Worm (Caenorhabditis elegans): ENCODE data around the gene Y43C5B.2.

Y43C5B.2 gene

DNA sequence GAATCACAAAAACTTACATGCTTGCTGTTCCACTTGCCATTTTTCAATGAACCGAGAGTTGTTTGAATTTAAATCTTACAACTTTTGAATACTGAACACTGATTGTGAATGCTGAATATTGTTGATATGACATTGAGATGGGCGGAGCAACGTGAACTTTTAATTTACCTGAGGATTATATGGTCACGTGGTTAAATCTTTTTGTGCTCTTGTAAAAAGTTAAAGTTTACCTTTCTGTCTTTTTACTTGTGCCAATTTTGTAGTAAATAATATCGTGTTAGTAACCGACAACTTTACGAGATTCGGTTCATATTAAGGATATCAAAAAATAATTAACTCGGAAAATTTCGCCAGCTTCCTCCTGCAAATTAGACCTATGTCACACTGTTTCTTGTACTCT is at the start of gene Y43C5B.2:
Gene Y43C5B.2, minus strand, starts transcription at position 101 of the 400 bp plus-strand sequence.
- TF ChIP-seq unc-62 (GFP tag; optimal IDR thresholded peaks at IDR 0.05): no peak

DNA sequence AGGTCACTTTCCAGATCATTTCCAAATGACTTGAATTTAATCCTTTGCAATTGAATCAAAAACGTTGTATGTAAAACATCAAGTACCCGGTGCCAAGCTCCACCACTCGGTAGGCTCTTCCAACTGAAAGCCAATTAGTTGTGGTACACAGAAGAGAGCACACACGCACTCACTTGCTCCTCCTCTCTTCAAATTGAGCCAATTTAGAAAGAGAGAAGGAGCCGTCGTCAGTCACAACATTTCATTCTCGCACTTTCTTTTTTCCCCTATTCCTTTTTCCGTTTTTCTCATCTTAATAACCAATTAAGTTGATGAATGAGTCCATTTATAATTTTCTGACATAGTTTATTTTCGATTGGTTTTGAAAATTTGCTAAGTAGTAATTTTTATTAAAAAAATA is 46.1 kb upstream of the Y43C5B.2 start:
- no peak for TF ChIP-seq unc-62 (GFP tag; optimal IDR thresholded peaks at IDR 0.05)

DNA sequence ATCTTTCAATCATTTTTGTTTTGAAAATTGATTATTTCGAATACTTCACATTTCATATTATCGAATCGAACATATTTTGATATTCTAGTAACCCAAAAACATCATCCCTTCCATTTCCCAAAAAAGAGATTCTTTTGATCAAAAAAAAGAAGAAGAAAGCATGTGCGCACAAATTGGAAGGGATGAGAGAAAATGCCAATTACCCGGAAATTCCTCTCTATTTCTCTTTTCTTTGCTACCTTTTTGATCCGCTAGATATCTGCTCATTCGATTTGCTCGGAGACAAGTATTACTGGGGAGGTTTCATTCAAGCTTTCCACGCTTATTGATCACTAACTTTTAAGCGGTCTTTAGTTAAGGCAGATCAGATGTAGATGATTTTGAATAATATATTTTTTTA is 44.7 kb upstream of the Y43C5B.2 start:
- TF ChIP-seq unc-62 (GFP tag; optimal IDR thresholded peaks at IDR 0.05): no peak

DNA sequence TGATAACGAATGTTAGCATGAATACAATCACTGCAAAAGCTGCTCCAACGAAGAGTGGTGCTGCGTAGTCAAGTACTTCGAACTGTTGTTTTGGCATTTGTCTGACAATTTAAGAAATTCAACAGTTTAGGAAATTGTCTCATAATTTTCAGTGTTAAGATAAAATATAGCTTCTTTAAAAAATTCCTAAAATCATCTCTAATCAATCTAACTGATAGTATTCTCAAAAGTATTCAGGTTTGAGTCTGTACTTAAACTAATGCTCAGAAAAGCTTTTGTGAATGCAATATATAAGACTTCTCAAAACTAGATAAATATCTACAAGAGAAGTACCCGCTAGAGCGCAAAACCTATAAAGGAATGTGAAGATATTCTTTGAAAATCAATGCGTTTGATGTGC is 42.7 kb upstream of the Y43C5B.2 start, which contains the start of gene R10H10.4:
Gene R10H10.4, minus strand, starts transcription at position 101 of the 400 bp plus-strand sequence.
- TF ChIP-seq unc-62 (GFP tag; optimal IDR thresholded peaks at IDR 0.05): no peak

DNA sequence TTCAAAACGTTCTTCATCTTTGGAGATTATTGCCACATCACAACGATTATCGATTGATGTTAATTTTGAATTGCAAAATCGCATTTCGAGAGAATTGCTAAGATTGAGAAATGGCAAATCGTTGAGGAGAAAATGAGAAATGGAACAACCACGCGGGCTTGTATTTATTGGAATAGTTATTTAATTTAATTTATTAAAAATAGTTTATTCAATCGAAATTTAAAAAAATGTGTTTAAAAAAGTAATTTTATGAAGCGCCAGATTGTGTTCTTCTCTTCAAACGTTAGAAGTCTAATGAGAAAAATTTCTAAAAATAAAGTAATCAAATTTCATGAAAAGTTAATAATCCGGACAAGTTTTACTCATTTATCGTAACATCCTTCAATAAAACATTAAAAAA is 39.7 kb upstream of the Y43C5B.2 start, which contains the start of gene spe-26:
Gene spe-26, minus strand, starts transcription at position 101 of the 400 bp plus-strand sequence.
- TF ChIP-seq unc-62 (GFP tag; optimal IDR thresholded peaks at IDR 0.05): no peak

DNA sequence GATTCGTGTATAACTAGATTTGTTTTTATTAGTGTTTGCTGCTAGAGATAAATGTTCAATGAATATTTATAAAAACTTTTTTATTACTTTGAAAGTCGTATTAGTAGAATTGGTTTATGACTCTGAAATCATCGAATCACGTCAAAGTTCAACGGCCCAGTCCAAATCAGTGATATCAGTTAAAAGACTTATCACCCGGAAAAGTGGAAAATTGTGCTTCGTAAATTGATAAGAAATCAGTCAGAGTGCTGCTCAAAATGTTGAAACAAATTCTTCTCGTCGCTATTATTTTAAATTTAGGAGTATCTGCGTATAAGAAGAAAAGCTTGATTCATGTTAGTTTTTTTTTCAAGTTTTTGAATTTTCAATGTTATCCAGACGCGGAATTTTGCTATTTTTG is 36.1 kb upstream of the Y43C5B.2 start, which contains the start of gene R10H10.3:
Gene R10H10.3, plus strand, starts transcription at position 243 of the 400 bp plus-strand sequence.
- TF ChIP-seq unc-62 (GFP tag; optimal IDR thresholded peaks at IDR 0.05): no peak

DNA sequence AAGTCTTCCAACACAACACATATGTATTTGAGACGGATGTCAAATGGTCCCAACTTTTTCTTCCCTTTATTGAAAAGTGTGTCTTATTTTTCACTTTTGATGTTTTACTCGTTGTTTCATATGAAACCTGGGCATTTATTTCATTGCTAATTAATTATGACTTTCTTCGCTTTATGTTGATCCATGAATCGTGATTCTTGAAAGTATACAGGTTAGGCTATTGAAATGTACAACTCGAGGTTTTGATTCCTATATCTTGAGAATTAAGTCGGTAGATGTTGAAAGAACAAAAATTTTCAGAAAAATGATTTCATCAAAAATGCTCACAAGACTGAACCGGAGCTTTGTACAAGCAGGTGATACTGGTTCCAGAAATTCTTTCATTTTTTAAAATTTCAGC is 35.0 kb upstream of the Y43C5B.2 start, which contains the start of gene nfu-1:
Gene nfu-1, plus strand, starts transcription at position 301 of the 400 bp plus-strand sequence.
- TF ChIP-seq unc-62 (GFP tag; optimal IDR thresholded peaks at IDR 0.05): no peak

DNA sequence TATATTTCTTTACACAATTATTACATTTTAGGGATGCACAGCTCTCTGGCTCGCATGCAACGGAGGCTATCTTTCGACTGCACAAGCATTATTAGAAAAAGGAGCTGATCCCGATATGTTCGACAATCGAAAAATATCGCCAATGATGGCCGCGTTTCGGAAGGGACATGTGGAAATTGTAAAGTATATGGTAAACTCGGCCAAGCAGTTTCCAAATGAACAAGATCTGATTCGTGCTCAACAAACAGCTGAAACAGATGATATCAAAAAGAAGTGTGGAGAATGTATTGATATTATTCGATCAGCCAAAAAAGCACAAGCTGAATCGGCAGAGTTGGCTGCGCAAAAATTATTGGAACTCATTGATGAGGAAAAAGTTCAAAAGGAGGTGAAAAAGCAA is 30.8 kb upstream of the Y43C5B.2 start:
- no peak for TF ChIP-seq unc-62 (GFP tag; optimal IDR thresholded peaks at IDR 0.05)

DNA sequence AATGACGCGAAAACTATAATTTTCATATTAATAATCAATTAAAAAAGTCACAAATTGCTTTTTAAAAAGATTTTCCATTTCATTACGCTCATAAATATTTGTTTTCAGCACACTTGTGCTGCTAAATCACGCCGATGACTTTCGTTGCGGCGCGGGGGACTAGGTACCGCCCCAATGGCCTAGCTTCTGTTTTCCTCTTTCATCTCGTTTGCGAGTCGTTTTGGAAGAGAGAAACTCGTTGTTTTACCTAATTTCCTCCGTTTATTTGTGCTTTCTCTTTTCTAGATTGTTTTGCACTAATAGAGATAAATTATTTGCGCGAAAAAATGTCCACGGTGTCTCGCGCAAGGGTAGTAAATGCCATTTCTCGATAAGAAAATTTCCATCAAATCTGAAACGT is 28.9 kb upstream of the Y43C5B.2 start:
- no peak for TF ChIP-seq unc-62 (GFP tag; optimal IDR thresholded peaks at IDR 0.05)

DNA sequence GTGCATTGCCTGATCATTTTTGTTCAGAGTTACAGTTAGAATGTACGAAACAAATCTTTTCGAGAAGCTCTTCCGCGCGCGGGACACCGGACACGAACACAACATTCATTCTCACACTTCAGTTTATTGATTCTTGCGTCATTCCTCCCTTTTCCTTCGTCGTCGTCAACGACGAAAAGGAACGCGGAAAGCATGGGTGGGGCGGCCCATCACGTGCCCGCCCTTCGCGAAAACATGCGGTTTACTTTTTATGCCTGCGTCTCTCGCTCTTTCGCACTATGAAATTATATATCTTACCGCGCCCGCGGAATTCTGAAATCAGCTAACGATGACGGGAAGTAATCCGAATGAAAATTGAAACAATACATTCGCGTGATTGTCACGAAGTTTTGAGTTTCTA is 28.5 kb upstream of the Y43C5B.2 start:
- TF ChIP-seq unc-62 (GFP tag; optimal IDR thresholded peaks at IDR 0.05): no peak

DNA sequence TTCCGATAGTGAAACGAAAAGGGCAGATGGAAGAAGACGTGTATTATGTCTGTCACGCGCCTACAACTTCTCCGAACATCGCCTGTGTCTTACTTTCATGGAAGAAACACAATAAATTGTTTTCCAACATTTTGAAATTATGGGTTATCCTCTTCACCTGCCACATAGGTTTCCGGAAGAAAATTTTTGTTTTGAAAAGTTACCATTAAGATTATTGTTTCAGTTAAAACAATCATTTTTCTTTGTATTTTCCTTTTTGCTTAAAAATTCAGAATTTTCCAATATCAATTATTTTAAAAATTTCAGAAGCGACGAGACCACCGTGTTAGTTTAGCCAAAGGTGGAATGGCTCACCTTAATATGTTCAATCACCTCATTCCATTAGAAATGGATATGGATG is 22.5 kb upstream of the Y43C5B.2 start, which contains the start of gene mask-1:
Gene mask-1, plus strand, starts transcription at position 301 of the 400 bp plus-strand sequence.
- TF ChIP-seq unc-62 (GFP tag; optimal IDR thresholded peaks at IDR 0.05): no peak

DNA sequence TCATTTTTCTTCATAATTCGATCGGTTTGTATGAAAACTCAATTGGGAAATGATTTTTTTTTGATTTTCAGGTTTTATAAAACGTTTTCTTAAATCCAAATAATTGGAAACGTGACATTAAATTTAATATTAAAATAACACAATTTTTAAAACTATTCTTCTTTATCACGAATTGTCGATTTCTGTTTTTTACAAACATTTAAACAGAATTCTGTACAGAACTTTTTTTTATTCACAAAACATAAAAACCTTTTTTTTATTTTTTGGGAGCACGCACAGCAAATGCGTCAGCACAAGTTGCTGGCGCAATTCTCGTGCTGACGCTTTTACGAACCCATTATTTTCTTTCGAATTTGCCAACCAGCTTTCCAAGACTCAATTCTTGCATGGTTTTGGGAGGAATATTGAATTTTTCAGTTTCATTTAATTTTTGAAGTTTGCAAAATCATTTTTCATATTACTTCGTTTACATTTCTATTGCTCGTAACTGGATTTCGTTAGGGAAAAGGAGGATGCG is 21.7 kb upstream of the Y43C5B.2 start, which contains the start of gene mpz-5:
Gene mpz-5, minus strand, starts transcription at position 51 of the 517 bp plus-strand sequence.
- TF ChIP-seq unc-62 (GFP tag; optimal IDR thresholded peaks at IDR 0.05): no peak

DNA sequence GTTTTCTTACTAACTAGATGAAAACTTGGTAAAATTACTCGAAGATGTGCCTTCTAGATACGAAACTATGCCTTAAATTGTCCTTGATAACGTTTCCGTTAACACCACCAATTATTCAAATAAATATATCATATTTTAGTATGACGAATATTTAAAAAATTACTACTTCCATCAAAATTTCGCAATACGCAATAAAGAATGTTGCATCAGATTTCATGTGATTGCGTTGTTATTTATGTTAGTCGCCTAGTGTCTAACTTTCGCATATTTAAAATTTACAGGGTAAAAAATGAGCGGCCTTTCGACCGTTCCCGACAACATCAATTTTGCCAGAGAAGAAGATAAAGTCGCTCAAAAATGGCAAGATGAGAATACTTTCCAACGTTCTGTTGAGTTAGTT is 16.2 kb upstream of the Y43C5B.2 start, which contains the start of gene iars-1:
Gene iars-1, plus strand, starts transcription at position 276 of the 400 bp plus-strand sequence.
- TF ChIP-seq unc-62 (GFP tag; optimal IDR thresholded peaks at IDR 0.05): no peak

DNA sequence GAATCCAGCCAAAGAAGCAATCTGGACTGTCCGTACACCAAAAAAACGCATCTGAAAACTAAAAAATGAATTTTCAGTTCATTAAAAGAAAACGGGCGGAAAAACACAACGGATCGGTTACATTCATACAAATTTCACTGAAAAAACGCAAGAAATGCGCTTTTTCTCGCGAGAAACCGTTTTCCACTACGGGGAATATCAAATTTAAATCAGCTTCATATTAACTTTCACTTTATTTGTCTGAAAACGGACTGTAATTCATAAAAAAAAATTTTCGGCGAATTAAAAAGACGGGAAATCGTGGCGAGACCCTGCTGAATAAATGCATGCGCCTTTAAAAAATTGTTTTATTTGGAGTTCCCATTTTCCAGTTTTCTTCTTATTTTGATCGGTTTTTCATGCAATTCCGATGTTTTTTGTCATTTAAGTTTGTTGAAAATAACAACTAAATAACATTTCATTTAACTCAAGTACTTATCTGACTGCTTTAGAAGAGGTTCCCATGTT is 15.7 kb upstream of the Y43C5B.2 start, which contains the start of gene pges-2:
Gene pges-2, minus strand, starts transcription at position 51 of the 507 bp plus-strand sequence.
- no peak for TF ChIP-seq unc-62 (GFP tag; optimal IDR thresholded peaks at IDR 0.05)

DNA sequence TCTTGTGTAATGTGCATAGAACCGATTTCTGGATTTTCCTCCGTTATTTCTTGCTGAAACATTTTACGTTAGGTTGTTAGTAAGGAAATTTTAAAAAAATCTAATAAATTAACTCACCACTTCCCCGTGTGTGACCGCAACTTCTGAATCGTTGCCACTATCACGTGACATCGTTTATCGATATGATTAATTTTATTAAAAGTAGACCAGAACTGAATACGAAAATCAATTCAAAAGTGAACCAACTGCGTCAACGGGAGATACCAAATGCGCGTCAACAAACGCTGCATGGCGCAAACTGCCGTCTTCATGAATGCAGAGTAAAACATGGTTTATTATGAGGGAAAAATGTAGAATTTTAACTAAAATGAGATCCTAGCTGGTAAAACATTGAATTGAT is 13.9 kb upstream of the Y43C5B.2 start, which contains the start of gene sir-2.1:
Gene sir-2.1, minus strand, starts transcription at position 212 of the 400 bp plus-strand sequence.
- no peak for TF ChIP-seq unc-62 (GFP tag; optimal IDR thresholded peaks at IDR 0.05)

DNA sequence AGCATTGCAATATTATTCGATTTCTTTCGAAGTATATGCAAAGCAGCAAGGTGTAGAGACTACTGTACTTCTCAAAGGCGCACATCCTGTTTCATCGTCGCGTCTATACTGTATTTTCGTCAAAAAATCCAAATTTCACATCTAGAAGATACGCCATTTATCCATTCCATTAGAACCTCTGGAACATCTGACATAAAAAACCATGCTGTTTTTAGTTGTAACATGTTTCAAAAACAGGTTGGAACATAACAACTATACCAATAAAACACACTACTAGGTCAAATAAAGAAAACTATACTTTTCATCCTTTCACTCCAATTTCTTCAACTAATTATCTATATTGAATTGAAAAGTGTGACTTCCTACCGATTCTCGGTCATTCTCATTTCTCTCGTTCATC is 8.2 kb upstream of the Y43C5B.2 start, which contains the start of gene ugt-59:
Gene ugt-59, plus strand, starts transcription at position 301 of the 400 bp plus-strand sequence.
- no peak for TF ChIP-seq unc-62 (GFP tag; optimal IDR thresholded peaks at IDR 0.05)

DNA sequence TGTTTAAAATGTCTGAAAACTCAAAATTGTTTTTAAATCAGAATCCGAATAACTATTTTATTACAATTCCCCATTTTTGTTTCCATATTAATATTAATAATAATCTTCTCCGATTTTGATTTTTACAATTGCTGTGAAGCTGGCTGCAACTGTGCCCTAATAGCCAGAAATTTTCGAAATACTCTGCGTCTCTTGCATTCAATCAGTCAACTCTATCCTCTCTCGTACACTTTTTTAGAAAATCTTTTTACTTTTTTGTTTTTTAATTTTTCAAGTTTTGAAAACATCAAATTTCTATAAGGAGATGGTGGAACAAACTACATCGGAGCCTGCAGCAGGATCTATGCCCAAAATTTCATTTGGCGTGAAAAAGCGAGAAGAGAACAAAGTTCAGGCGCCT is 5.7 kb upstream of the Y43C5B.2 start, which contains the start of gene gkow-1:
Gene gkow-1, plus strand, starts transcription at position 301 of the 400 bp plus-strand sequence.
- no peak for TF ChIP-seq unc-62 (GFP tag; optimal IDR thresholded peaks at IDR 0.05)

Data from whole organism, dauer.